Fruit fly (Drosophila melanogaster) whole organism, embryonic: Measurements from ENCODE around the gene CG3505.

Experiments used
- Abd-B ChIP-seq: fragments of 200-800 bp; sonication (Bioruptor generic); optimal IDR thresholded peaks from 2 replicates; lab custom pipeline; 2018; ENCODE audit warnings: missing biosample characterization, mild to moderate bottlenecking, missing genetic modification characterization, moderate library complexity
- Atf3 ChIP-seq: fragments of 200-800 bp; sonication (Bioruptor generic); optimal IDR thresholded peaks from 3 replicates; lab custom pipeline; 2016; ENCODE audit warnings: missing biosample characterization, missing genetic modification characterization
- Awh ChIP-seq: fragments of 200-800 bp; sonication (Bioruptor generic); IDR thresholded peaks from 2 replicates; pipeline ENCODE4, ENCODE4 v1.3.6; 2022; ENCODE audit warnings: missing biosample characterization, missing genetic modification characterization
- CG10267 ChIP-seq: fragments of 200-800 bp; sonication (Bioruptor generic); optimal IDR thresholded peaks from 2 replicates; lab custom pipeline; 2018; ENCODE audit warnings: missing biosample characterization, mild to moderate bottlenecking, missing genetic modification characterization, moderate library complexity
- CG10366 ChIP-seq: fragments of 200-800 bp; sonication (Bioruptor generic); IDR thresholded peaks from 2 replicates; pipeline ENCODE4 v1.3.6; 2022; ENCODE audit warnings: missing biosample characterization, missing genetic modification characterization
- CG11723 ChIP-seq: fragments of 200-800 bp; sonication (Bioruptor generic); optimal IDR thresholded peaks from 2 replicates; lab custom pipeline; 2017; ENCODE audit warnings: missing biosample characterization, mild to moderate bottlenecking, missing genetic modification characterization
- CG12155 ChIP-seq: fragments of 200-800 bp; sonication (Bioruptor generic); optimal IDR thresholded peaks from 3 replicates; lab custom pipeline; 2016; ENCODE audit warnings: missing biosample characterization, missing genetic modification characterization
- CG12769 ChIP-seq: fragments of 200-800 bp; sonication (Bioruptor generic); optimal IDR thresholded peaks from 2 replicates; lab custom pipeline; 2019; ENCODE audit warnings: missing biosample characterization, mild to moderate bottlenecking, missing genetic modification characterization, moderate library complexity
- CG13287 ChIP-seq: fragments of 200-800 bp; sonication (Bioruptor generic); IDR thresholded peaks from 2 replicates; pipeline ENCODE4 v1.3.6; 2022; ENCODE audit warnings: missing biosample characterization, missing genetic modification characterization; ENCODE audit not compliant: partially characterized antibody
- CG15479 ChIP-seq: fragments of 200-800 bp; sonication (Bioruptor generic); optimal IDR thresholded peaks from 3 replicates; lab custom pipeline; 2019; ENCODE audit warnings: missing biosample characterization, mild to moderate bottlenecking, missing genetic modification characterization, moderate library complexity
- CG1603 ChIP-seq: fragments of 200-800 bp; sonication (Bioruptor generic); optimal IDR thresholded peaks from 2 replicates; lab custom pipeline; 2019; ENCODE audit warnings: missing biosample characterization, mild to moderate bottlenecking, missing genetic modification characterization, moderate library complexity
- CG16813 ChIP-seq: fragments of 200-800 bp; sonication (Bioruptor generic); IDR thresholded peaks from 3 replicates; pipeline ENCODE4 v1.3.6; 2022; ENCODE audit warnings: missing biosample characterization, missing genetic modification characterization; ENCODE audit not compliant: partially characterized antibody
- CG17361 ChIP-seq: fragments of 200-800 bp; sonication (Bioruptor generic); IDR thresholded peaks from 3 replicates; pipeline ENCODE4 v1.3.6; 2022; ENCODE audit warnings: missing biosample characterization, missing genetic modification characterization
- CG1792 ChIP-seq: fragments of 200-800 bp; sonication (Bioruptor generic); optimal IDR thresholded peaks from 2 replicates; lab custom pipeline; 2016; ENCODE audit warnings: missing biosample characterization, missing genetic modification characterization
- CG2116 ChIP-seq: fragments of 200-800 bp; sonication (Bioruptor generic); optimal IDR thresholded peaks from 3 replicates; lab custom pipeline; 2018; ENCODE audit warnings: missing biosample characterization, mild to moderate bottlenecking, missing genetic modification characterization
- CG3163 ChIP-seq: fragments of 200-800 bp; sonication (Bioruptor generic); optimal IDR thresholded peaks from 3 replicates; lab custom pipeline; 2016; ENCODE audit warnings: missing biosample characterization, missing genetic modification characterization
- CG32772 ChIP-seq: fragments of 200-800 bp; sonication (Bioruptor generic); IDR thresholded peaks from 2 replicates; pipeline ENCODE4 v1.3.6; 2022; ENCODE audit warnings: missing biosample characterization, missing genetic modification characterization
- CG33213 ChIP-seq: fragments of 200-800 bp; sonication (Bioruptor generic); optimal IDR thresholded peaks from 3 replicates; lab custom pipeline; 2016; ENCODE audit warnings: missing biosample characterization, missing genetic modification characterization
- CG4282 ChIP-seq: fragments of 200-800 bp; sonication (Bioruptor generic); optimal IDR thresholded peaks from 2 replicates; lab custom pipeline; 2016; ENCODE audit warnings: missing biosample characterization, missing genetic modification characterization
- CG6683 ChIP-seq: fragments of 200-800 bp; sonication (Bioruptor generic); optimal IDR thresholded peaks from 2 replicates; lab custom pipeline; 2017; ENCODE audit warnings: missing biosample characterization, mild to moderate bottlenecking, missing genetic modification characterization, missing genetic modification reagents
- CG7556 ChIP-seq: fragments of 200-800 bp; sonication (Bioruptor generic); optimal IDR thresholded peaks from 2 replicates; lab custom pipeline; 2017; ENCODE audit warnings: missing biosample characterization, mild to moderate bottlenecking, missing genetic modification characterization
- CG8089 ChIP-seq: fragments of 200-800 bp; sonication (Bioruptor generic); optimal IDR thresholded peaks from 3 replicates; lab custom pipeline; 2016; ENCODE audit warnings: missing biosample characterization, missing genetic modification characterization
- CG9797 ChIP-seq: fragments of 200-800 bp; sonication (Bioruptor generic); optimal IDR thresholded peaks from 3 replicates; lab custom pipeline; 2018; ENCODE audit warnings: missing biosample characterization, mild to moderate bottlenecking, missing genetic modification characterization
- CTCF ChIP-seq: fragments of 200-800 bp; sonication (Bioruptor generic); optimal IDR thresholded peaks from 2 replicates; lab custom pipeline; 2017; ENCODE audit warnings: missing biosample characterization, mild to moderate bottlenecking, missing genetic modification characterization, moderate library complexity
- CrebB ChIP-seq: fragments of 200-800 bp; sonication (Bioruptor generic); optimal IDR thresholded peaks from 3 replicates; lab custom pipeline; 2018; ENCODE audit warnings: missing biosample characterization, mild to moderate bottlenecking, missing genetic modification characterization
- E2f1 ChIP-seq: fragments of 200-800 bp; sonication (Bioruptor generic); IDR thresholded peaks from 2 replicates; pipeline ENCODE4 v1.3.6; 2022; ENCODE audit warnings: missing biosample characterization, missing genetic modification characterization
- HmgZ ChIP-seq: fragments of 200-800 bp; sonication (Bioruptor generic); optimal IDR thresholded peaks from 2 replicates; lab custom pipeline; 2018; ENCODE audit warnings: missing biosample characterization, mild to moderate bottlenecking, missing genetic modification characterization
- MBD-R2 ChIP-seq: fragments of 200-800 bp; sonication (Bioruptor generic); IDR thresholded peaks from 2 replicates; pipeline ENCODE4 v1.3.6; 2022; ENCODE audit warnings: missing biosample characterization, missing genetic modification characterization
- NC2α ChIP-seq: fragments of 200-800 bp; sonication (Bioruptor generic); optimal IDR thresholded peaks from 2 replicates; lab custom pipeline; 2016; ENCODE audit warnings: missing biosample characterization, missing genetic modification characterization
- Nf-YC ChIP-seq: fragments of 200-800 bp; optimal IDR thresholded peaks from 3 replicates; lab custom pipeline; 2019; ENCODE audit warnings: missing biosample characterization, mild to moderate bottlenecking, missing genetic modification characterization, moderate library complexity
- Pdp1 ChIP-seq, 2 experiments: fragments of 200-800 bp; sonication (Bioruptor generic); optimal IDR thresholded peaks; 3 replicates each; lab custom pipeline; 2016; ENCODE audit warnings: missing biosample characterization in 2 of 2, missing genetic modification characterization in 2 of 2, mild to moderate bottlenecking in 1 of 2, moderate library complexity in 1 of 2
- Sox100B ChIP-seq: fragments of 200-800 bp; sonication (Bioruptor generic); optimal IDR thresholded peaks from 3 replicates; lab custom pipeline; 2018; ENCODE audit warnings: missing biosample characterization, mild to moderate bottlenecking, missing genetic modification characterization
- Stat92E ChIP-seq, 3 experiments: fragments of >200 bp in 2 of 3; fragments of 200-800 bp in 1 of 3; sonication (Bioruptor generic) in 1 of 3; optimal IDR thresholded peaks; 2 replicates each; lab custom pipeline; 2017 to 2019; ENCODE audit warnings: missing biosample characterization in 3 of 3, missing genetic modification characterization in 3 of 3, mild to moderate bottlenecking in 1 of 3, moderate library complexity in 1 of 3
- ab ChIP-seq: fragments of 200-800 bp; sonication (Bioruptor generic); optimal IDR thresholded peaks from 2 replicates; lab custom pipeline; 2016; ENCODE audit warnings: missing biosample characterization, missing genetic modification characterization
- ato ChIP-seq: fragments of 200-800 bp; sonication (Bioruptor generic); IDR thresholded peaks from 2 replicates; pipeline ENCODE4 v1.3.6; 2022; ENCODE audit warnings: missing biosample characterization, missing genetic modification characterization; ENCODE audit not compliant: partially characterized antibody
- br ChIP-seq: fragments of >200 bp; optimal IDR thresholded peaks from 2 replicates; lab custom pipeline; 2017
- chinmo ChIP-seq: fragments of 200-800 bp; sonication (Bioruptor generic); IDR thresholded peaks from 4 replicates; pipeline ENCODE4 v1.3.6; 2022; ENCODE audit warnings: missing biosample characterization, missing genetic modification characterization; ENCODE audit not compliant: partially characterized antibody
- dmrt99B ChIP-seq: fragments of 200-800 bp; sonication (Bioruptor generic); optimal IDR thresholded peaks from 2 replicates; lab custom pipeline; 2018; ENCODE audit warnings: missing biosample characterization, mild to moderate bottlenecking, missing genetic modification characterization, moderate library complexity
- dpn ChIP-seq, 2 experiments: fragments of 200-800 bp; sonication (Bioruptor generic); optimal IDR thresholded peaks; 3 replicates each; lab custom pipeline; 2016; ENCODE audit warnings: missing biosample characterization in 2 of 2, missing genetic modification characterization in 2 of 2
- emc ChIP-seq: fragments of 200-800 bp; sonication (Bioruptor generic); optimal IDR thresholded peaks from 2 replicates; lab custom pipeline; 2016; ENCODE audit warnings: missing biosample characterization, missing genetic modification characterization
- esg ChIP-seq: fragments of 200-800 bp; sonication (Bioruptor generic); conservative IDR thresholded peaks from 2 replicates; pipeline ENCODE4 v1.3.6; 2022; ENCODE audit warnings: missing biosample characterization, missing genetic modification characterization
- gro ChIP-seq: fragments of 200-800 bp; sonication (Bioruptor generic); optimal IDR thresholded peaks from 2 replicates; lab custom pipeline; 2016; ENCODE audit warnings: missing biosample characterization, missing genetic modification characterization
- inv ChIP-seq: fragments of 200-800 bp; sonication (Bioruptor generic); IDR thresholded peaks from 2 replicates; pipeline ENCODE4 v1.3.6; 2022; ENCODE audit warnings: missing biosample characterization, missing genetic modification characterization; ENCODE audit not compliant: partially characterized antibody
- lov ChIP-seq, 2 experiments: fragments of 200-800 bp in 1 of 2; fragments of >200 bp in 1 of 2; sonication (Bioruptor generic) in 1 of 2; IDR thresholded peaks in 1 of 2; optimal IDR thresholded peaks in 1 of 2; 2 replicates in 1 of 2; 3 replicates in 1 of 2; pipeline versions ENCODE4 v1.3.6 to Lab custom; 2017 to 2022; ENCODE audit warnings: missing biosample characterization in 1 of 2, missing genetic modification characterization in 1 of 2
- nmo ChIP-seq: fragments of 200-800 bp; sonication (Bioruptor generic); optimal IDR thresholded peaks from 2 replicates; lab custom pipeline; 2018; ENCODE audit warnings: missing biosample characterization, mild to moderate bottlenecking, missing genetic modification characterization, moderate library complexity
- nom ChIP-seq: fragments of 200-800 bp; sonication (Bioruptor generic); optimal IDR thresholded peaks from 2 replicates; lab custom pipeline; 2017; ENCODE audit warnings: missing biosample characterization, missing genetic modification characterization, mild to moderate bottlenecking, moderate library complexity, missing genetic modification reagents
- scrt ChIP-seq: fragments of 200-800 bp; sonication (Bioruptor generic); optimal IDR thresholded peaks from 2 replicates; lab custom pipeline; 2018; ENCODE audit warnings: missing biosample characterization, mild to moderate bottlenecking, missing genetic modification characterization, moderate library complexity
- sens ChIP-seq: fragments of 200-800 bp; sonication (Bioruptor generic); peaks from one replicate; lab custom pipeline; 2016; ENCODE audit warnings: missing biosample characterization, missing genetic modification characterization
- trh ChIP-seq: fragments of 200-800 bp; sonication (Bioruptor generic); optimal IDR thresholded peaks from 2 replicates; lab custom pipeline; 2016; ENCODE audit warnings: missing biosample characterization, missing genetic modification characterization
- wor ChIP-seq: fragments of 200-800 bp; sonication (Bioruptor generic); IDR thresholded peaks from 2 replicates; pipeline ENCODE4 v1.3.6; 2022; ENCODE audit warnings: missing biosample characterization, missing genetic modification characterization

Gene CG3505

dm6 chr3R:14659354-14659804 is 2.1 kb downstream of the CG3505 start, which contains the start of gene Hexim (continued):
- TF ChIP-seq emc (GFP tag; lab: Kevin White, UChicago) (no peak), CG8089 (no peak), CG13287 (GFP tag; lab: Robert Waterston, UW) (peak; percentile 55), CTCF (GFP tag; lab: Kevin White, UChicago) (peak; percentile 41), sens (GFP tag; lab: Kevin White, UChicago) (peak; percentile 87), ato (GFP tag; lab: Robert Waterston, UW) (peak; percentile 36; the same call in 1 of the 2 replicates), nmo (GFP tag; lab: Kevin White, UChicago) (peak; percentile 56), Atf3 (GFP tag; lab: Kevin White, UChicago) (no peak), CrebB (tag; lab: Kevin White, UChicago) (peak; percentile 1), CG11723 (GFP tag; lab: Kevin White, UChicago) (no peak), HmgZ (tag; lab: Kevin White, UChicago) (peak; percentile 38), CG33213 (peak; percentile 12), Awh (GFP tag; lab: Robert Waterston, UW) (no peak), CG12769 (tag; lab: Kevin White, UChicago) (no peak), trh (no peak), CG15479 (GFP tag; lab: Kevin White, UChicago) (no peak), gro (peak; percentile 57), esg (GFP tag; lab: Robert Waterston, UW) (no peak), wor (GFP tag; lab: Robert Waterston, UW) (no peak), Abd-B (GFP tag; lab: Kevin White, UChicago) (peak; percentile 2), inv (GFP tag; lab: Robert Waterston, UW) (no peak), E2f1 (GFP tag; lab: Robert Waterston, UW) (no peak), CG16813 (GFP tag; lab: Robert Waterston, UW) (no peak), CG1792 (no peak), MBD-R2 (GFP tag; lab: Robert Waterston, UW) (peak; percentile 33; the same call in 1 of the 2 replicates), scrt (no peak), CG17361 (GFP tag; lab: Robert Waterston, UW) (peak; percentile 76; the same call in 2 of the 3 replicates), Pdp1 (GFP tag; optimal IDR thresholded peaks at IDR 0.05; lab: Kevin White, UChicago) (no peak), CG7556 (GFP tag; lab: Kevin White, UChicago) (no peak), dmrt99B (tag; lab: Kevin White, UChicago) (no peak), CG10267 (tag; lab: Kevin White, UChicago) (peak; percentile 35), lov (optimal IDR thresholded peaks at IDR 0.05; lab: Kevin White, UChicago) (no peak), lov (GFP tag; IDR thresholded peaks at IDR 0.05; lab: Robert Waterston, UW) (no peak), Nf-YC (tag; lab: Kevin White, UChicago) (peak; percentile 75), nom (GFP tag; lab: Kevin White, UChicago) (peak; percentile 78), CG32772 (GFP tag; lab: Robert Waterston, UW) (peak; percentile 45; the same call in 1 of the 2 replicates), ab (GFP tag; lab: Kevin White, UChicago) (no peak), CG2116 (GFP tag; lab: Kevin White, UChicago) (peak; percentile 99), CG3163 (no peak), Sox100B (GFP tag; lab: Kevin White, UChicago) (no peak), Stat92E (GFP tag; optimal IDR thresholded peaks at IDR 0.05; lab: Kevin White, UChicago) (peak in 1 of 3 experiments; percentile 78), CG12155 (GFP tag; lab: Kevin White, UChicago) (peak; percentile 1), chinmo (0 out of 4 replicates have a peak, but pooled peaks have one; percentile 41), CG4282 (GFP tag; lab: Kevin White, UChicago) (no peak), CG10366 (no peak), CG6683 (no peak), br (lab: Kevin White, UChicago) (no peak), CG1603 (peak; percentile 55), NC2α (GFP tag; lab: Kevin White, UChicago) (no peak), dpn (GFP tag; optimal IDR thresholded peaks at IDR 0.05; lab: Kevin White, UChicago) (no peak), CG9797 (GFP tag; lab: Kevin White, UChicago) (peak; percentile 84)
